Fruit fly (Drosophila melanogaster): ENCODE measurements around the gene CG31743.

DNA sequence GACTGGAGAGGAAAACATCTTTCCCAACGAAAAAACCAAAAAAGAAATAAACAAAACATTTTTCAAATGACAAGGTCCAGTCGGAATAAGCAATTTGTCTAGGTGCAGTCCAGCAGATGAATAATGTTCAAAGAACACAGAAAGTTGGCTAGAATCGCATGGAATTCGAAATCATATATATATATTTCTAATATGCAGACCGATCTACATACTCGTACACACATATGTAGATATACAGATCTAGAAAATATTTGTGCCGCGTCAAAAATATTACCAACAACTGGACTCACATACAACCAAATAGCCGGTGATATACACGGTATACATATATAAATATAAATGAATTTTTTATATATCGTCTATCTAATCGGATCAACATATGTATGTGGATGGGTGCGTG, 39.7 kb upstream of the CG31743 start:
- TF ChIP-seq usp (GFP tag; optimal IDR thresholded peaks at IDR 0.05) (no peak), EcR (GFP tag; optimal IDR thresholded peaks at IDR 0.05) (no peak), psq (optimal IDR thresholded peaks at IDR 0.05) (no peak)

Data from whole organism.